Worm (Caenorhabditis elegans): ENCODE measurements around the gene ZK643.6.

ZK643.6 gene

DNA sequence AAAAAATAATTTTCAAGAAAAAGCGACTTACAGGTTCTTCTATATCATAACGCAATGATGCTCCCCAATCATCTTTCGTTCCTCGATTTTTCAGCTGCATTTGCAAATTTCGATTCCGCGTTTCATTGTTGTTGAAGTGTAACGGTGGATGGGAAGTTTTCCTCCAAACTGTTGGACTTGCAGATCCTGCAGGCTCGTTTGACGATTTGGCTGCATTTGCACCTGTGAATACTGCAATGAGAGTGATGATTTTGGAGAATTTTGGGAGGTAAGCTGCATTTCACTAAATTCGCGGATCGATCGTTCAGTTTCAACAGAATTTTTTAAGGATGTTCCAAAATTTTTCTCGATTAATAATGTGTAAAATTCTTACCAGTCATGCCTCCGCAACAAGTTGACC lies 20.3 kb upstream of the ZK643.6 start:
- TF ChIP-seq lsy-2 (tag; optimal IDR thresholded peaks at IDR 0.05) (no peak), nhr-12 (tag; optimal IDR thresholded peaks at IDR 0.05) (no peak), mls-2 (tag; optimal IDR thresholded peaks at IDR 0.05) (no peak), ham-2 (GFP tag; optimal IDR thresholded peaks at IDR 0.05) (no peak), flh-1 (GFP tag; optimal IDR thresholded peaks at IDR 0.05) (no peak), blmp-1 (tag; optimal IDR thresholded peaks at IDR 0.05) (no peak), M03D4.4 (tag; optimal IDR thresholded peaks at IDR 0.05) (no peak), snpc-4 (tag; optimal IDR thresholded peaks at IDR 0.05) (no peak), nhr-237 (tag; optimal IDR thresholded peaks at IDR 0.05) (no peak), sem-2 (GFP tag; optimal IDR thresholded peaks at IDR 0.05) (no peak), zip-8 (tag; optimal IDR thresholded peaks at IDR 0.05) (no peak), ces-1 (GFP tag; optimal IDR thresholded peaks at IDR 0.05) (no peak), nhr-2 (tag; optimal IDR thresholded peaks at IDR 0.05) (no peak), sptf-1 (tag; optimal IDR thresholded peaks at IDR 0.05) (no peak), cnd-1 (tag; optimal IDR thresholded peaks at IDR 0.05) (no peak), pha-4 (tag; optimal IDR thresholded peaks at IDR 0.05) (no peak), nhr-76 (tag; optimal IDR thresholded peaks at IDR 0.05) (no peak)

ce11 chrIII:8978512-8979352 lies 18.2 kb upstream of the ZK643.6 start:
- TF ChIP-seq unc-120 (tag; optimal IDR thresholded peaks at IDR 0.05; ENCODE audit: poor library complexity, severe bottlenecking) = no peak
- no peak for TF ChIP-seq bed-3 (GFP tag; optimal IDR thresholded peaks at IDR 0.05)
- no peak for TF ChIP-seq elt-1 (tag; optimal IDR thresholded peaks at IDR 0.05; ENCODE audit: borderline replicate concordance, insufficient read depth)
- TF ChIP-seq nhr-76 (tag; optimal IDR thresholded peaks at IDR 0.05) = no peak
- no peak for TF ChIP-seq unc-39 (tag; optimal IDR thresholded peaks at IDR 0.05)
- no peak for TF ChIP-seq lsy-2 (tag; optimal IDR thresholded peaks at IDR 0.05)
- TF ChIP-seq nhr-237 (tag; optimal IDR thresholded peaks at IDR 0.05) = no peak
- no peak for TF ChIP-seq mab-5 (tag; optimal IDR thresholded peaks at IDR 0.05)
- no peak for TF ChIP-seq nhr-12 (tag; optimal IDR thresholded peaks at IDR 0.05)
- TF ChIP-seq zip-8 (tag; optimal IDR thresholded peaks at IDR 0.05) = no peak
- no peak for TF ChIP-seq drap-1 (GFP tag; optimal IDR thresholded peaks at IDR 0.05)
- TF ChIP-seq ces-1 (GFP tag; optimal IDR thresholded peaks at IDR 0.05) = no peak
- TF ChIP-seq sem-2 (GFP tag; optimal IDR thresholded peaks at IDR 0.05) = no peak
- TF ChIP-seq mls-2 (tag; optimal IDR thresholded peaks at IDR 0.05) = no peak
- no peak for TF ChIP-seq ztf-11 (tag; optimal IDR thresholded peaks at IDR 0.05)
- TF ChIP-seq cnd-1 (tag; optimal IDR thresholded peaks at IDR 0.05) = no peak
- TF ChIP-seq nhr-28 (tag; optimal IDR thresholded peaks at IDR 0.05) = no peak

DNA sequence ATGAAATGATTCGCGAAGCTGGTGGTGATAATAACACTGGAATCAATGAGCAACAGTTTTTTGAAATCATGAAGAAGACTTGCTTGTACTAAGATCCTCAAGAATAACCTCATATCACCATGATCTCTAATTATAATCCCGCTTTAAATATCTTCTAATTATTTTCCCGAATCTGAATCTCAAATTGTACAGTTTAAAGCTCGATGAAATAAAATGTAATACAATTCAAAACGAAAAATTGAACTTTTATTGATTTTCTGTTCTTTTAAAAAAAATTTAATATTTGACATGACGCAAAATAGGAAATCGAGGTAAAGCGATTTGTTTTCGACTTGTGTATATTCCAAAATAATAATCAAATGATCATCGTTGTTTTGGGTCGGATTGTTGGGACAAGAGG lies 14.3 kb upstream of the ZK643.6 start:
- TF ChIP-seq unc-62 (GFP tag; optimal IDR thresholded peaks at IDR 0.05) (no peak), pha-4 (tag; optimal IDR thresholded peaks at IDR 0.05) (no peak)

ce11 chrIII:8973826-8974225 lies 13.3 kb upstream of the ZK643.6 start, which contains the start of gene R08D7.5:
R08D7.5 (plus strand) TSS chrIII:8974126.
- TF ChIP-seq zip-8 (tag; optimal IDR thresholded peaks at IDR 0.05) (no peak), elt-3 (tag; optimal IDR thresholded peaks at IDR 0.05) (no peak), cnd-1 (tag; optimal IDR thresholded peaks at IDR 0.05) (no peak), bed-3 (GFP tag; optimal IDR thresholded peaks at IDR 0.05) (no peak), blmp-1 (tag; optimal IDR thresholded peaks at IDR 0.05) (no peak), nhr-12 (tag; optimal IDR thresholded peaks at IDR 0.05) (no peak), unc-120 (tag; optimal IDR thresholded peaks at IDR 0.05; ENCODE audit: poor library complexity, severe bottlenecking) (no peak), nhr-76 (tag; optimal IDR thresholded peaks at IDR 0.05) (no peak), ceh-39 (tag; optimal IDR thresholded peaks at IDR 0.05) (no peak), ces-1 (GFP tag; optimal IDR thresholded peaks at IDR 0.05) (no peak), ceh-43 (GFP tag; optimal IDR thresholded peaks at IDR 0.05) (no peak), mab-5 (tag; optimal IDR thresholded peaks at IDR 0.05) (no peak), pha-4 (tag; optimal IDR thresholded peaks at IDR 0.05) (no peak), lin-13 (tag; optimal IDR thresholded peaks at IDR 0.05) (no peak), sem-2 (GFP tag; optimal IDR thresholded peaks at IDR 0.05) (no peak), ztf-11 (tag; optimal IDR thresholded peaks at IDR 0.05) (no peak)

DNA sequence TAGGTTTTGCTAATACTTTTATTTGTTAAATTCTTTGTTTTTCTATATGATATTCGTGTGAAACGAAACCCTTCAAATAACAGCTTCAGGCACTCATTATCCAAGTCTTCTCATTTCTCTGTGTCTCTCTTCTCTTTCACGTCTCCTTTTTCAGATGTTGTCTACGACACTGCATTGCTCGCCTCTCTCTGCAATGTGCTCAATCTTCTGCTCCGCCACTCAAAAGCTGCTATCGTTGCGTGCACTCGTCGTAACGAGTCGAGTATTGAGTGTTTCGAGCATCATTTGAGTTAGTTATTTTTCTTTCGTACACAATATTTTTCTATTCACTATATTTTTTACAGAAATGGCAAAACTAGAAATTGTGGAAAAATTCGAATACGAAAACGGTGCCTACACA lies 12.6 kb upstream of the ZK643.6 start:
- TF ChIP-seq lin-13 (tag; optimal IDR thresholded peaks at IDR 0.05) (no peak), ceh-43 (GFP tag; optimal IDR thresholded peaks at IDR 0.05) (no peak), ces-1 (GFP tag; optimal IDR thresholded peaks at IDR 0.05) (peak; percentile 28)

Data from whole organism, mixed stage, embryonic.